Worm (Caenorhabditis elegans) whole organism, dauer: ENCODE data around the gene mom-1.
A peak's percentile ranks its signal among the peaks of the same experiment; 100 is the strongest.

Source experiments
- unc-62 ChIP-seq: sonication (generic microtip); optimal IDR thresholded peaks from 2 replicates; lab custom pipeline; 2017; ENCODE audit warnings: missing biosample characterization, missing genetic modification reagents, missing genetic modification characterization

The mom-1 gene

DNA sequence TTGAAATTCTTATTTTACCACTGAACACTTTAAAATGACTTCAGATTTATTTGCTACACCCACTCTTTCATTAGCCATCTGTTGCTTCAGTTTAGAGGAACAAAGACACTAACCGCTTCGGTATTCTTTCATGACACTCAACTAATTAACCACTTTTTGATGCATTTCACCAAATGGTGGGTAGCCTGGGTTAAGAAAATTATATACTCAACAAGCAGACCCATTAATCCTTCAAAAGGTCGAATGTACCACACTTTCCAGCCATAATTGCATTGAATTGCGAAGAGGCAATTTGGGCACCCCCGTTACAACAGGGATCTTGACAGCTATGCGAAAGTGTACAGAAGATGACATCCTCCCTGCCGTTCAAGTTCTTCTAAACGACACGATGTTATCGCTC lies 34.5 kb upstream of the mom-1 start:
- no peak for TF ChIP-seq unc-62

DNA sequence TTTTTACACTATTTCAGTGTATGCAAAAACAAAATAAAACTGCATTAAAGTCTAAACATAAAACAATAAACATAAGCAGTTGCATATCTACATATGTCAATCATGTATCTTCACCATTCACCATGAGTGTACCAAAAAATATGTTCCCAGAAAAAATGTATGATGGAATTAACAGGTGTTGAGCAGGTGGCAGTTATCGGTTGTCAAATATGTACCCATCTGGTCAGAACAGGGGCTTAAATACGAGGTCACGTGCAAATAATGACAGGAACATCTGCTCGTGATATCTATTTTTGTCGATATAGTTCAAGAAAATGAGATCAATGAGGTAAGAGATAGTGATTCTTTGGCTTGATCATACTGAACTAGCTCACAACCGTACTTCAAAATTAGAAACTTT lies 33.8 kb upstream of the mom-1 start:
- TF ChIP-seq unc-62, result no peak

DNA sequence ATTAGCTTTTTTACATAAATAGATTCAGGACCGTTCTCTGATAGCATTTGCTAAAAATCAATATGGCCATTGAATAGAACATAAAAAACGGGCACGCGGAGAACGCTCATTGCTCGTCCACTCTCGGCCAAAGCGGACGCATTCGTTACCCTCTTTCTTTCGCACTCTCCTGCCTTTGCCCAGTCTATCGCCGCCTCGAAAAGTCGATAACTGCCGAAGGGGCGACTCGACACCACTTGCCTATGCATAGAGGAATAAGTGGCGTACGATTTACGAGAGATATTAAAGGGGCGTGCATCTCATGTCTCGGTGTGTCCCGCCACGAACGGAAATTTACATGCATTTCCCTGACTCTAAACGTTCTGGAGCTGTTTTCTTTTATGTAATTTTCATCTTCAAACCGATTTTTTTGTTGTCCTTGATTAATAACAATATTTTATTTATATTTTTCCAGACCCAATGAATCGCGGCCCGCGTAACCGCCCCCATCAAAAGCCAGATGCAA lies 29.7 kb upstream of the mom-1 start, which contains the start of gene W05H9.4:
W05H9.4 (plus strand) TSS at position 455 of the 505 bp plus-strand sequence.
- no peak for TF ChIP-seq unc-62

DNA sequence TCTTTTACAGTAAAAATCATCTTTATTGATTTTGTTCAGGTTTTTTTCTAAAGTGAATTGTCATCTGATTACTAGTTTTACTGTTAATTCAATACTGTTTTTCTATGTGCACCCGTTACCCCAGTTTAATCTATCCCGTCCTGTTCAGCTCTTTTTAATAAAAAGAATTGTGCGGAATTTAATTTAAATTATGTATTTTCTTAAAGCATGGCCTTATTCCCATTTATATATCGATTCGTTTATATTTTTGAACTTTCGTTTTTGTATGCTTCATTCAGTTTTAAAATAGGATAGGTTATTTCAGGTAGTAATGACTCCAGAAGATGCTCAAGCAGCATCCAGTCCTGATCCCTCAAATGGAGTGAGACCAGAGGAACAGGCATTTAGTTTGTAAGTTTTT lies 26.2 kb upstream of the mom-1 start, which contains the start of gene W05H9.2:
W05H9.2 (plus strand) TSS at position 301 of the 400 bp plus-strand sequence.
- TF ChIP-seq unc-62, result no peak

DNA sequence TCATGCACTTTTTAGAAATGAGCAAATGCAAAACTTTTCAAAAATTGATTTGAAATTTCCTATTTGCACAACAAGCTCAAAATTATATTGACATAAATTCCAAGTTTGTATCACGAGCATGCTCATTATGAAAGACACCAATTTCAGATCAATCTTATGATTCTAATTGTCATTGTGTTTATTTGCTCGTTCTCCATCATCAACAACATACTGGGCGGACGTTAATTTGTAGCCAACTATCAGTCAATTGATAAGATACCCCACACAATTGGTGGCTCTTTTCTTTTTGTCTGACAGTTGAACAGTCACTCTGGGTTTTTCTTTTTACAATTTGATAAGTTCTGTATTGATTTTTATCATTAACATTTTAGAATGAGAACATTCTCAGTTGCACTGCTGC lies 21.2 kb upstream of the mom-1 start, which contains the start of gene lro-1:
lro-1 (plus strand) TSS at position 372 of the 400 bp plus-strand sequence.
- no peak for TF ChIP-seq unc-62

DNA sequence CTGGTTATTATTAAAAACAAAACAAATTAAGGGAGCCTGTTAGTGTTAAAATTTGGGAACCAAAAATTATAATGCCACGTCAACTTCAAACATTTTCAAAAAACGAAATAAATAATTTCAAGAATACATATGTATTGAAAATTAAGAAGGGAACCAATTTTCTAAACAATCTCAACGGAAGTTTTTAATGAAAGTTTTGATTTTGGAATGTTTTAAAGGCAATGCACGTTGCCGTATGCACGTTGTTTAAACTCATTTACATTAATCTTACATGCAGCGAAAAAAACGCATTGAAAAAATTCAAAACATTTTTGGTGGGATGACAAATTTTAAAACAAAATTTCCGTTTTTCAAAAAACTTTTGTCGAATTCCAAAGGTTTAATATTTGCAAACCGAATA lies 19.1 kb upstream of the mom-1 start:
- TF ChIP-seq unc-62, result no peak

DNA sequence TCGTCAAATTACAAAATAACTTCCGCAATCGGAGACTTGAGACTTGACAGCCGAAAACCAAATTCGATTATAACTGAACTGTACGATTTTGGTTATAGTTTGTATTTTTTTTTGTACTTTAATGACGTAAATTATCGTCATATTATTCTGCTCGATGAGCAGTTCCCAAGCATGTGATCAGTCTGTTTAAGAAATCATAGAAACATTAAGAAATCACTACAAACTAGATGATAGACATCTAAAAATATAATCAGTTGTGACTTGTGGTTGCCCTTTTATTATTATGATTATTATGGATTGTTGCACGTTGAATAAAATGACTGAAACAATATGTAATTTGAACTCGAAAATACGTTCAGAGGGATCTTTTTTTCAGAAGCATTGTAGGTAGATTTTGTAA lies 18.6 kb upstream of the mom-1 start:
- no peak for TF ChIP-seq unc-62

DNA sequence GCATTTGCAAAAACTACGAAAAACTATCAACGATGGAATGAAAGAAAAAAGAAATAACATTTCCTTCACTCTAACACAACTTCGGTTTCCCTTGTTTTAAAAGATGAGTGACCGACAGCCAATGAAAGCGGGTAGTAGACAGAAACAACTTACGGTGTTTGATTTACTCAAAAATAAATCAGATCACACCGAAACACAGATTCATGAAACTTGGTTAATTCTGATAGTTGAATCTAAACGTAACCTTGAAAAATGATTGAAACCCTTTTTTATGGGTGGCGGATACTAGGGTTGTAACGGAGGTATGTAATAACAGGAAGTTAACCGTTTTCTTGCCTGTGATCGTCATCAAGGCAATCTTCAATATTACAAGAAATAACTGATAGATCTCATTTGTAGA lies 17.6 kb upstream of the mom-1 start:
- no peak for TF ChIP-seq unc-62

DNA sequence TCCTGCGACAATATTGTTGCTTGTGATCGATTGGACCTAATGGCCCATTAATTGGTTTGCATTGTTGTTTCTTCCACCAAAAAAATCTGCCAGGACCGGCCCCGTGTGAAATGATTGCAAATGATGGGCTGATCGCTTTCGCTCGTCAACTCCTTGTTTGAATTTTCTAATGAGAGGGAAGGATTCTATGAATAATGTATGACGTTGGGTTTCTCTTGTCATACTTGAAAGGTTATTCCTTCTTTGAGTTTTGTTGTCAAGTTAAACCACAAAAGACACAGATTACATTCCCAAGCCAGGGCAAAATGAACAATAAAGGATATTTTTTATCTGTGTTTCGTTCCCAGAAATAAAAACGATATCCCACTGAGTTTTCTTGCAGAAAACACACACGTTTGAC lies 16.2 kb upstream of the mom-1 start:
- TF ChIP-seq unc-62, result no peak

DNA sequence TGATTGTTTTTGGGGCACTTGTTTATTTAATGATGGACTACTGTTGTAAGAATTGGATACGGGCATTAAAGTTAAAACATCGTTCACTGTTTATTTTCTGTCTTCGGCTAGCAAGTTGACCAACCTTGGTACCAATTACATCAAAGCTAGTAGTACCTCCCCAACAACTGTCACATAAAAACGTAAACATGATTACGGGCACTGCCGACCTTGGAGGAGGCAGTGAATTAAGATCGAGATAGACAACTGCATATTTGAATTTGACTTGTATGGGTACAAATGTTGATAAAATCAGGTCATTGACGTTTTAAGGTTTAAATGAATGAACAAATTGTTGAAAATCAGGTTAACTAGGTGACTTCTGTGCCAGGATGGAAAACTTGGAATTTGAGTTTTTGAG lies 15.7 kb upstream of the mom-1 start:
- no peak for TF ChIP-seq unc-62

DNA sequence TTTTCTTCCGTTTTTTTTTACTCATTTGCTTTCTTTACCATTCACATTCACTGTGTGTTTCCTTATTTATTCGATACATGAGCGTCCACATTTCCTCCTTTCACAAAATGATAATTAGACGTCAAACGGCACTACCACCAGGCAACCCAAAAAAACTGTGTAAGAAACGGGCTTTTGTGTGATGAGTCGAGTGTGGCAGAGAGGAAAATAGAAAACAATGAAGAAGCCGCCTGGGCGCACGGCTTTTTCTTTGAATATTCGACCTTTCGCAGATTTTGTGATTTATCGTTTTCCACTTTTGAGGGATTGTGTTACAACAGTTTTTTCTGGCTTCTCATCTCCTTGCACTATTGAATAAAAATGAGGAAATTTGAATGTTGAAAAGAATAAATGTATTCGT lies 14.6 kb upstream of the mom-1 start:
- TF ChIP-seq unc-62, result no peak

DNA sequence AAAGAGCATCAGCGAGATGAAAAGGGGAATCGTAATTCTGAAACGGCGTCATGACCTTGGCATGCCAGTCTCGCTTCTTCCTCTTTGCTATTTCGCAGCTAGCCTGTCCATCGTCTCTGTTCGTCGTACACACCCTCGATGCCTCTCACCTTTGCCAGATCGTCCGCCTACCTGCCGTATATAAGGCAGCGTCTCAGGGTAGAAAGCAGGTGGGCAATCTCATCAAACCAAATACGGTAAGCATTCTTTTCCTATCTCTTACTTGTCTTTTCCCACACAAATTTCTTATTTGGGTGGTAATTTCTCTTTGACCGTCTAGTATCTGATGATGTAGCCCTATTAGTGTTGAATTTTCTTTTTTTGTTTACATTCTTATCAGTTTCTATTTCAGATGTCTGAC lies 13.3 kb upstream of the mom-1 start, which contains the start of gene col-166:
col-166 (plus strand) TSS at position 392 of the 400 bp plus-strand sequence.
- TF ChIP-seq unc-62, result no peak

DNA sequence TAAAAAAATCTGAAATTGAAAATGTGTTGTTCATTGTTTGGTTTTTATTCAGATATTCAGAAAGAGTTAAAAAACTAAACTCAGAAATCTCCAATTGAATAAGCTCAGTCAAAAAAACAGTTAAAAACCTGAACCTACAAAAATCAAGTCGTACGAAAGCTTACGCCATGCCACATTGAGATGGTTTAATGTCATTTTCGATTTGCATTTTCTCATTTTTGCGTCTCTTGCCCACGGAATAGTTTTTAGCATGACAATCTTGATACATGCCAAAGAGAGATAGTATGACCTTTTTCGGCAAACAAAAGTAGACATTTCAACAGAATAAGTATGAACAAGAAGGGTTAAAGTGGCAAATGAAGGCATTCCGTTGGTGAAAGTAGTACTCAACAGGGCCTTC lies 11.9 kb upstream of the mom-1 start:
- TF ChIP-seq unc-62, result no peak

DNA sequence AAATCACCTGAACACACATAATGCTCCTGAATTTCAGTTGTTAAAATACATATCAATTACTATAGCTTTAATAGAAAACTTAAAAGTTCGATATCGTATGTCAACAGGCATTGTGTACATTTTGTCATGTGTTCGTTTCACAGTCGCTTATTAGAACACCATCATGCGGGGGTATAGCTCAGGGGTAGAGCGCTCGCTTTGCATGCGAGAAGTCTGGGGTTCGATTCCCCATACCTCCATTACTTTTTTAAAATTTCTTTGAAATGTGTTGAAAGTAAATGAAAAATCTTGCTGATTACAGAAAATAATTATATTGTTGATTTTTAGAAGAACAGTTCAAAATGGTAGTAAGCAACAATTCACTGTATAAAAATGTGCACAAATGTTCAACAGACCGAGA lies 6.8 kb upstream of the mom-1 start:
- TF ChIP-seq unc-62, result no peak

DNA sequence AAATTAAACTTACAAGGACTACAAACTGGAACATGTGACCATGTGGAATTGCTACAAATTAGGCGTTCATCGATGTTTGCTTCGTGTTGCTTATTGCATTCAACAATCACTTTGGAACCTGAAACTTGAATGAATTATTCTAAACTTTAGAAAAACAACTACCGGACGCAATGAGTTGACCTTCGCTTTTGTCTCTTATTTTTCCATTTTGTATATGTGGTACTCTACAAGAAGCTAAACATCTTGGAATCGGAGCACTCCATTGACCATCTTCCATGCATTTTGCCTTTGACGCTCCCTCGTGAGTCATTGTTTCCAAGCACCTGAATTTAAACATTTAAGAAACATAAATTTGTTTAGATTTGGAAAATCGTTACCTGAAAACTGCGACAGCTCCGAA lies 3.9 kb upstream of the mom-1 start:
- no peak for TF ChIP-seq unc-62

DNA sequence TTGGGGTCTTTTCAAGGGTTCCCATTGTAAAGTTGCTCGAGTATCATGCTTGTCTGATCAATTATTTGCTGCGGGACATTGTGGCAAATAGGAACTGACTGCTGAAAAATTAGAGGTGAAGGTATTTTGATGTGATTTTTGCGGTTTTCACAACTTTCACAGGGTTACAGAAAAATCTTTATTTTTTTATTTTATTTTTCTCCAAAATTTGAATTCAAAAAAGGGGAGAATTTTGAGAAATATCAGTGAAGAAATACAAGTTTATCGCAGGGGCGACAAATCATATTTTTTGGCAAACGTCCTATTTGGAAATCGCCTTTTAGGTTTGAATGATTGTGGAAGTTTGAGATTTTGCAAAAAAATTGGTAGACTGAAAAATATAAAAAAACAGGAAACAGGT lies 1.3 kb upstream of the mom-1 start, which contains the start of gene lev-9:
lev-9 (minus strand) TSS at position 101 of the 400 bp plus-strand sequence.
- TF ChIP-seq unc-62, result no peak

DNA sequence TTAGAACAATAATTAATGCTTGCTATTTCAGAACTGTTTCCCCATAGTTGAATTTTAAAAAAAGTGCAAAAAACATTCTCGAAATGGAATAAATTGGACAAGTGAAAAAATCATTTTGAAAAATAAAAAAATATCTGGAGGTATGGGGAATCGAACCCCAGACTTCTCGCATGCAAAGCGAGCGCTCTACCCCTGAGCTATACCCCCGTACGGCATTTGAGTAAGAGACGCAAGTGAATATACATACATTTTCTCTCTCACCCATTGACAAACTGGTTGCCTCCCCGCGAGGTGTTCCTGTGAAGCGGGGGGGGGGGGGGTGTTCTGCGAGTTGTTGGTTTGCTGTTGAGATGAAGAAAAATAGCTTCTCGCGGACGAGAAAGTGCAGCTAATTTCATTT lies 769 bp upstream of the mom-1 start:
- TF ChIP-seq unc-62, result no peak

DNA sequence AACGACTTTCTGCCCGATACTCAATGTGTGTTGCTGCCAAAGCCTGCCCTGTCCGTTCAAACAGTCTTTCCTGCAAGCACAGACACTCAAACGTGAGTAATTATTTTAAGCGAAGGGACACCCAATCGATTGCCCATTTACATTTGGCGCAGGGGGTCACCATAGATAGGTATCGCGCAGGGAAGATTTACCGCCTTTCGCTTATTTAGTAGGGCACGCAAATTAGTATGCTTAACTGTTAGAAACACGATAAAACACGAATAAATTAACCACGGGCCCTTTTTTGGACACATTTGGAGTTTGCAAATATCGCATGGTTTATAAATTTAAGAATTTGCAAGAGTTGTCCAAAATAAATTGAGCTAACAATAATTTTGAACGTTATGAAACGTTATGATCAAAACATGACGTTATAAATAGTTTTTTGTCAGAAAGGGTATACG lies 3.5 kb downstream of the mom-1 start:
- peak; percentile 59 for TF ChIP-seq unc-62

DNA sequence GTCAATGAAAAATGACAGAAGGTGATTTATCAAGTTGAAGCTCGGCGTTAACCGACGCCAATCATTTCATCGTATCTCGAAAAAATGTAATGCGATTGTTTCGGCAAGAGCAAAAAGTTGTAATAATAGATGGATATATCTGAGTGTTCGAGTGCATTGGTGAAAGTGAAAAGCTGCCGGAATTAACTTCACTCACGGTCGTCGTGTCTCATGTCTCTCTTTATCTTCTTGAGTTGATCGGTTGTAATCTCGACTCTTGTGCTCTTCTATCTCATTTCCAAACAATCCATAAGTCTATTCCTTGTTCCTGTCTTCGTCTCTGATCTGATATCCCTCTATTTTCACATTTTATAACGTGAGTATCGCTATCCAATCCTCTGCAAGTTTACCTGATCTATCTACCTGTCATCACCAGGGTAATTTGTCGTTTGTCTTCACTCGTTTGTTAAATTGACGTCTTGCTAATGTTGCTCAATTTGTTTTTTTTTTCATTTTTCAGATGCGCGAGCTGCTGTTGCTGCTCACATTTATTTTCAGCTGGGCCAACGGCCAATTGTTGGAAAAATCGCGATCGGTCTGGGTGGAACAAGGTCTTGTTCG lies 6.8 kb downstream of the mom-1 start, which contains the start of gene cest-16:
cest-16 (plus strand) TSS at position 302 of the 600 bp plus-strand sequence.
- TF ChIP-seq unc-62, result no peak
